Fruit fly (Drosophila melanogaster): ENCODE results near the gene Pus7.

Pus7 gene

DNA sequence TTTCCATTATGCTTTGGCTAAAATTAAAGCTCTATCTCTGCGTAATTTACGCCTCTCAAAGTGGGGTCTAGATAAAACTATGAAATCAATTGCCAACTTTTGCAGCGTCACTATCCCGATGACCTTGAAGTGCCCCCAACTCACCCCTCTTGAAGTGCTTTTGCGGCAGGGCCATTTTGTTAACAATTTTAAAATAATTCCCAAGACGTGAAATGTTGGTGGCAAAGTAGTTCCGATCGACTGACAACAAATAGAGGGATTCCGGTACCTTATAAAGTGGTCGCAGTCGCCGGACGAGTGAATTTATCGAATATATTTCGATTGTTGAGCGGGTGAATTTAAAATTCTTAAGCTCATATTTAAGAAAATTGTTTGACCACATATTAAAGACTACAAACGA is 13.5 kb downstream of the Pus7 start, which contains the start of gene GstO2 (continued):
- TF ChIP-seq ftz-f1 (GFP tag; optimal IDR thresholded peaks at IDR 0.05) (peak; percentile 51), Opbp (GFP tag; IDR thresholded peaks at IDR 0.05; ENCODE audit: partially characterized antibody) (peak; percentile 35; the same call in 1 of the 3 replicates), nerfin-2 (GFP tag; IDR thresholded peaks at IDR 0.05; ENCODE audit: partially characterized antibody) (peak; percentile 30; the same call in 1 of the 2 replicates), sens (GFP tag) (peak; percentile 59), CG1603 (tag; optimal IDR thresholded peaks at IDR 0.05) (peak; percentile 25), fd102C (GFP tag; optimal IDR thresholded peaks at IDR 0.05) (no peak)

DNA sequence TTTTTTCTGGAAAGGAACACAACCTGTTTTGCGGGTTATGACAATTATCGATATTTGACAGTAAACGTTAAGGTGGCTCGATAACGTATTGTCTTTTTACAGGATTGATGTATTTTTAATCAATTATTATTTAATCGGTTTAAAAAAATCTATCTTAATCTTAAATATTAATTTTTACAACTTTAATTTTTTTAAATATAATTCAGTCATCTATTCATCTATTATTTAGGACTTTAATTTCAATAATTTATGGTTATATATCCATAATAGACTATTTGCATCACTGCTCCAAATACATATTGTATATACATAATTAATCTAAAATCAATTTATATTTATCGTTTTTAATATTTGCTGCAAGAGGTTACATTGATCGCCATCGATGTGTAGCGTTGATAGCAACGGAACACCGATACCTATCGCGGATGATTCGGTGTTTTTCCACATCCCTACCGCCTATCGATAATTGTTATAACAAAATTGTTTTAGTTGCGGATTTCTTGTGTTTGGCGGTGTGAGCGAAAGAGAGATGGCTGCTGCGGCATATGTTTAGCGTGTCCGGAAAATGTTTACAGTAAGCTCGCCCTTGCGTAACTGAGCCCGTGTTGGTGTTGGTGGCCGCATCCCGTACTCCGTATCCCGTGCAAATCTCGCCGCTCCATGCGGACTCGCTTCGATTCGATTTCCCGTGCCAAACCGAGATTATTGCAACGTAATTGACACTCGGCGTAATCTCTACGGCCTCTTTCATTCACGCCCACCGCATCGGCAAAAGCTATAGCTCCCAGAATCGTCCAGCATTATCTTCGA is 15.2 kb downstream of the Pus7 start, which contains the start of the genes GstO1 and foi:
GstO1 (minus strand) TSS at position 51 of the 810 bp plus-strand sequence.
foi (plus strand) TSS at position 429 of the 810 bp plus-strand sequence.
- TF ChIP-seq CG14441 (GFP tag; IDR thresholded peaks at IDR 0.05) (no peak), ham (GFP tag; IDR thresholded peaks at IDR 0.05) (no peak), Usf (GFP tag; optimal IDR thresholded peaks at IDR 0.05) (no peak), az2 (GFP tag; optimal IDR thresholded peaks at IDR 0.05) (no peak), CG18764 (GFP tag; optimal IDR thresholded peaks at IDR 0.05) (no peak), CG2889 (GFP tag; IDR thresholded peaks at IDR 0.05) (no peak), CG17359 (tag; optimal IDR thresholded peaks at IDR 0.05) (peak; percentile 3), CG13624 (GFP tag; optimal IDR thresholded peaks at IDR 0.05) (no peak), HmgZ (tag; optimal IDR thresholded peaks at IDR 0.05) (peak; percentile 58), CG17802 (tag; optimal IDR thresholded peaks at IDR 0.05) (no peak), cg (GFP tag; optimal IDR thresholded peaks at IDR 0.05) (no peak), grn (GFP tag; optimal IDR thresholded peaks at IDR 0.05) (peak; percentile 35), Mad (GFP tag; optimal IDR thresholded peaks at IDR 0.05) (no peak), D19B (GFP tag; optimal IDR thresholded peaks at IDR 0.05) (no peak), vvl (GFP tag; IDR thresholded peaks at IDR 0.05) (peak; percentile 48), Nf-YB (GFP tag; optimal IDR thresholded peaks at IDR 0.05) (no peak), CG30020 (tag; optimal IDR thresholded peaks at IDR 0.05) (peak; percentile 46), cas (GFP tag; IDR thresholded peaks at IDR 0.05) (no peak), CG4707 (GFP tag; optimal IDR thresholded peaks at IDR 0.05) (no peak), seq (GFP tag; IDR thresholded peaks at IDR 0.05) (no peak), CG4617 (GFP tag; optimal IDR thresholded peaks at IDR 0.05; ENCODE audit: borderline replicate concordance) (no peak), Chrac-16 (GFP tag; optimal IDR thresholded peaks at IDR 0.05) (no peak), schlank (tag; optimal IDR thresholded peaks at IDR 0.05) (no peak), br (optimal IDR thresholded peaks at IDR 0.05) (no peak), CG13123 (GFP tag; optimal IDR thresholded peaks at IDR 0.05) (no peak), Doc3 (GFP tag; IDR thresholded peaks at IDR 0.05; ENCODE audit: partially characterized antibody) (peak; percentile 91), nmo (GFP tag; optimal IDR thresholded peaks at IDR 0.05) (peak; percentile 65), Scr (GFP tag; IDR thresholded peaks at IDR 0.05; ENCODE audit: partially characterized antibody) (peak; percentile 97), Elba2 (GFP tag; optimal IDR thresholded peaks at IDR 0.05) (no peak), CG8944 (GFP tag; optimal IDR thresholded peaks at IDR 0.05) (no peak), YL-1 (GFP tag; optimal IDR thresholded peaks at IDR 0.05) (no peak), kni (GFP tag; optimal IDR thresholded peaks at IDR 0.05) (no peak), CG33213 (GFP tag; optimal IDR thresholded peaks at IDR 0.05) (no peak), trh (GFP tag; optimal IDR thresholded peaks at IDR 0.05) (no peak), dimm (GFP tag; IDR thresholded peaks at IDR 0.05) (no peak), Trl (optimal IDR thresholded peaks at IDR 0.05) (no peak), Trl (GFP tag; optimal IDR thresholded peaks at IDR 0.05) (no peak), CG10979 (tag; optimal IDR thresholded peaks at IDR 0.05) (no peak), dysf (GFP tag; IDR thresholded peaks at IDR 0.05) (no peak), Hmx (GFP tag; optimal IDR thresholded peaks at IDR 0.05) (no peak), Ets65A (GFP tag) (no peak), CG32767 (GFP tag; IDR thresholded peaks at IDR 0.05) (no peak), CG10462 (GFP tag; optimal IDR thresholded peaks at IDR 0.05) (no peak), grau (tag; optimal IDR thresholded peaks at IDR 0.05) (peak; percentile 46)

Measured in whole organism, embryonic.